Worm (Caenorhabditis elegans): ENCODE data around the gene rpb-6.

Gene rpb-6

ce11 chrII:10559671-10560184 is 19.5 kb upstream of the rpb-6 start (continued):
- TF ChIP-seq lin-54 (GFP tag; optimal IDR thresholded peaks at IDR 0.05) (peak; percentile 23), snpc-1.3 (tag; optimal IDR thresholded peaks at IDR 0.05; ENCODE audit: insufficient read depth) (peak; percentile 11), ama-1 (optimal IDR thresholded peaks at IDR 0.05) (peak; percentile 28), ama-1 (GFP tag; optimal IDR thresholded peaks at IDR 0.05) (peak in 1 of 2 experiments; percentile 48), ceh-91 (GFP tag; IDR thresholded peaks at IDR 0.05) (no peak), K11D2.4 (GFP tag; IDR thresholded peaks at IDR 0.05) (no peak), chd-7 (tag; optimal IDR thresholded peaks at IDR 0.05) (no peak), lin-26 (GFP tag; IDR thresholded peaks at IDR 0.05) (0 out of 2 replicates have a peak, but pooled peaks have one; percentile 68), atf-7 (tag; optimal IDR thresholded peaks at IDR 0.05) (no peak), pbrm-1 (GFP tag; IDR thresholded peaks at IDR 0.05) (0 out of 2 replicates have a peak, but pooled peaks have one; percentile 57), zfh-2 (GFP tag; conservative IDR thresholded peaks at IDR 0.05) (no peak), mcd-1 (GFP tag; IDR thresholded peaks at IDR 0.05) (no peak), Y53G8AR.9 (GFP tag; conservative IDR thresholded peaks at IDR 0.05) (0 out of 2 replicates have a peak, but pooled peaks have one; percentile 11), B0261.1 (tag; optimal IDR thresholded peaks at IDR 0.05) (no peak), efl-1 (GFP tag; optimal IDR thresholded peaks at IDR 0.05) (no peak), aptf-3 (GFP tag; IDR thresholded peaks at IDR 0.05) (no peak), snpc-4 (GFP tag; optimal IDR thresholded peaks at IDR 0.05) (peak; percentile 6), snpc-4 (tag; optimal IDR thresholded peaks at IDR 0.05) (no peak), ztf-3 (GFP tag; optimal IDR thresholded peaks at IDR 0.05) (no peak), T07F8.4 (tag; optimal IDR thresholded peaks at IDR 0.05) (no peak), madf-10 (tag; optimal IDR thresholded peaks at IDR 0.05) (no peak), cebp-1 (GFP tag; IDR thresholded peaks at IDR 0.05) (no peak), cebp-1 (tag; optimal IDR thresholded peaks at IDR 0.05) (peak; percentile 48), attf-5 (GFP tag; optimal IDR thresholded peaks at IDR 0.05) (no peak), nfya-2 (GFP tag; IDR thresholded peaks at IDR 0.05) (no peak), egrh-3 (GFP tag; IDR thresholded peaks at IDR 0.05) (no peak), sea-2 (GFP tag; IDR thresholded peaks at IDR 0.05) (no peak), B0019.2 (GFP tag; conservative IDR thresholded peaks at IDR 0.05) (no peak), hmg-1.2 (GFP tag; IDR thresholded peaks at IDR 0.05) (no peak), egl-44 (GFP tag; IDR thresholded peaks at IDR 0.05) (no peak), hsf-1 (GFP tag; IDR thresholded peaks at IDR 0.05) (peak; percentile 53), ets-4 (GFP tag; optimal IDR thresholded peaks at IDR 0.05) (no peak), F39B2.1 (GFP tag; IDR thresholded peaks at IDR 0.05) (no peak), lsl-1 (GFP tag; optimal IDR thresholded peaks at IDR 0.05) (peak; percentile 36), F33H1.4 (GFP tag; IDR thresholded peaks at IDR 0.05) (no peak), F52B5.7 (tag; optimal IDR thresholded peaks at IDR 0.05) (no peak), die-1 (tag; optimal IDR thresholded peaks at IDR 0.05) (peak; percentile 47), sdz-38 (tag; optimal IDR thresholded peaks at IDR 0.05) (no peak), madf-6 (GFP tag; IDR thresholded peaks at IDR 0.05) (peak; percentile 60; the same call in 1 of the 2 replicates), Y56A3A.18 (GFP tag; IDR thresholded peaks at IDR 0.05) (no peak), Y67H2A.10 (GFP tag; conservative IDR thresholded peaks at IDR 0.05) (no peak), akir-1 (GFP tag; optimal IDR thresholded peaks at IDR 0.05) (no peak), aptf-2 (GFP tag; conservative IDR thresholded peaks at IDR 0.05) (no peak), ceh-27 (GFP tag; optimal IDR thresholded peaks at IDR 0.05) (peak; percentile 1), gei-17 (GFP tag; optimal IDR thresholded peaks at IDR 0.05) (no peak), C06A6.2 (GFP tag; conservative IDR thresholded peaks at IDR 0.05) (no peak), ztf-26 (tag; optimal IDR thresholded peaks at IDR 0.05) (no peak), zim-3 (tag; optimal IDR thresholded peaks at IDR 0.05) (peak; percentile 62), mes-4 (tag; optimal IDR thresholded peaks at IDR 0.05) (no peak), dox-1 (GFP tag; IDR thresholded peaks at IDR 0.05) (no peak)

Measured in whole organism, young adult.